Fruit fly (Drosophila melanogaster) whole organism, adult: ENCODE results near the gene CenB1A.

ENCODE experiments used
- CG11617 ChIP-seq: fragments of 200-800 bp; sonication (Bioruptor generic); optimal IDR thresholded peaks from 2 replicates; lab custom pipeline; 2017; ENCODE audit warnings: mild to moderate bottlenecking, missing biosample characterization, missing genetic modification reagents, missing genetic modification characterization
- CG12768 ChIP-seq: fragments of 200-800 bp; sonication (Bioruptor generic); optimal IDR thresholded peaks from 2 replicates; lab custom pipeline; 2017; ENCODE audit warnings: missing biosample characterization, missing genetic modification characterization, mild to moderate bottlenecking, moderate library complexity, missing genetic modification reagents
- CG14711 ChIP-seq: fragments of 200-800 bp; sonication (Bioruptor generic); optimal IDR thresholded peaks from 2 replicates; lab custom pipeline; 2018; ENCODE audit warnings: missing biosample characterization, mild to moderate bottlenecking, missing genetic modification characterization, moderate library complexity
- CG1620 ChIP-seq: fragments of 200-800 bp; sonication (Bioruptor generic); optimal IDR thresholded peaks from 2 replicates; lab custom pipeline; 2016; ENCODE audit warnings: missing biosample characterization, missing genetic modification characterization
- CG33017 ChIP-seq: fragments of 200-800 bp; sonication (Bioruptor generic); optimal IDR thresholded peaks from 2 replicates; lab custom pipeline; 2018; ENCODE audit warnings: missing biosample characterization, mild to moderate bottlenecking, missing genetic modification characterization, moderate library complexity
- CG5204 ChIP-seq: fragments of 200-800 bp; sonication (Bioruptor generic); optimal IDR thresholded peaks from 2 replicates; lab custom pipeline; 2016; ENCODE audit warnings: missing biosample characterization, missing genetic modification characterization
- CG7045 ChIP-seq: fragments of 200-800 bp; sonication (Bioruptor generic); optimal IDR thresholded peaks from 2 replicates; lab custom pipeline; 2017; ENCODE audit warnings: missing biosample characterization, mild to moderate bottlenecking, missing genetic modification characterization
- CG7101 ChIP-seq: fragments of 200-800 bp; sonication (Bioruptor generic); optimal IDR thresholded peaks from 2 replicates; lab custom pipeline; 2018; ENCODE audit warnings: missing biosample characterization, mild to moderate bottlenecking, missing genetic modification characterization, moderate library complexity
- Clk ChIP-seq: fragments of 200-800 bp; sonication (Bioruptor generic); optimal IDR thresholded peaks from 2 replicates; lab custom pipeline; 2017; ENCODE audit warnings: missing biosample characterization, missing genetic modification characterization
- Crg-1 ChIP-seq: fragments of 200-800 bp; sonication (Bioruptor generic); optimal IDR thresholded peaks from 2 replicates; lab custom pipeline; 2016; ENCODE audit warnings: missing biosample characterization, missing genetic modification characterization
- Hr96 ChIP-seq: fragments of 200-800 bp; sonication (Bioruptor generic); optimal IDR thresholded peaks from 2 replicates; lab custom pipeline; 2016; ENCODE audit warnings: missing biosample characterization, missing genetic modification characterization
- Mnt ChIP-seq: fragments of 200-800 bp; sonication (Bioruptor generic); optimal IDR thresholded peaks from 2 replicates; lab custom pipeline; 2016; ENCODE audit warnings: missing biosample characterization, mild to moderate bottlenecking, missing genetic modification characterization
- bab1 ChIP-seq: fragments of 200-800 bp; sonication (Bioruptor generic); optimal IDR thresholded peaks from 3 replicates; lab custom pipeline; 2019; ENCODE audit warnings: missing biosample characterization, mild to moderate bottlenecking, missing genetic modification characterization, moderate library complexity
- cic ChIP-seq: fragments of 200-800 bp; sonication (Bioruptor generic); optimal IDR thresholded peaks from 2 replicates; lab custom pipeline; 2017; ENCODE audit warnings: missing biosample characterization, mild to moderate bottlenecking, missing genetic modification characterization, moderate library complexity
- cnc ChIP-seq, 2 experiments: fragments of >200 bp; optimal IDR thresholded peaks; 2 replicates each; lab custom pipeline; 2017
- kay ChIP-seq: fragments of 200-800 bp; sonication (Bioruptor generic); peaks from one replicate; lab custom pipeline; 2016; ENCODE audit warnings: missing biosample characterization, missing genetic modification characterization, borderline replicate concordance
- ovo ChIP-seq: fragments of 200-800 bp; sonication (Bioruptor generic); optimal IDR thresholded peaks from 2 replicates; lab custom pipeline; 2016; ENCODE audit warnings: missing biosample characterization, missing genetic modification characterization
- pad ChIP-seq: fragments of 200-800 bp; sonication (Bioruptor generic); optimal IDR thresholded peaks from 3 replicates; lab custom pipeline; 2017; ENCODE audit warnings: missing biosample characterization, missing genetic modification characterization, mild to moderate bottlenecking, moderate library complexity, missing genetic modification reagents
- tj ChIP-seq: fragments of 200-800 bp; sonication (Bioruptor generic); optimal IDR thresholded peaks from 3 replicates; lab custom pipeline; 2017; ENCODE audit warnings: missing biosample characterization, mild to moderate bottlenecking, missing genetic modification characterization, moderate library complexity
- toe ChIP-seq: fragments of 200-800 bp; sonication (Bioruptor generic); optimal IDR thresholded peaks from 2 replicates; lab custom pipeline; 2016; ENCODE audit warnings: missing biosample characterization, missing genetic modification characterization

CenB1A gene

dm6 chr3R:23147625-23148024 lies 29.4 kb downstream of the CenB1A start:
- TF ChIP-seq tj (GFP tag; lab: Kevin White, UChicago) (no peak), pad (GFP tag; lab: Kevin White, UChicago) (no peak)

dm6 chr3R:23148433-23148832 lies 30.2 kb downstream of the CenB1A start:
- no peak for TF ChIP-seq Clk (GFP tag; lab: Kevin White, UChicago)
- no peak for TF ChIP-seq toe (GFP tag; lab: Kevin White, UChicago)
- no peak for TF ChIP-seq CG5204 (GFP tag; lab: Kevin White, UChicago)
- no peak for TF ChIP-seq cic (GFP tag; lab: Kevin White, UChicago)
- TF ChIP-seq CG1620 (GFP tag; lab: Kevin White, UChicago), result no peak

- TF ChIP-seq Hr96 (GFP tag; lab: Kevin White, UChicago) (no peak), CG11617 (GFP tag; lab: Kevin White, UChicago) (no peak), Mnt (GFP tag; lab: Kevin White, UChicago) (no peak), CG33017 (tag; lab: Kevin White, UChicago) (no peak), CG5204 (GFP tag; lab: Kevin White, UChicago) (no peak), kay (no peak), CG14711 (tag; lab: Kevin White, UChicago) (no peak), CG12768 (GFP tag; lab: Kevin White, UChicago) (no peak), tj (GFP tag; lab: Kevin White, UChicago) (no peak), CG7045 (GFP tag; lab: Kevin White, UChicago) (no peak), CG7101 (no peak), Clk (GFP tag; lab: Kevin White, UChicago) (no peak), ovo (no peak), bab1 (GFP tag; lab: Kevin White, UChicago) (no peak), toe (GFP tag; lab: Kevin White, UChicago) (no peak), CG1620 (GFP tag; lab: Kevin White, UChicago) (no peak), cnc (optimal IDR thresholded peaks at IDR 0.05; lab: Kevin White, UChicago) (no peak), Crg-1 (GFP tag; lab: Kevin White, UChicago) (no peak)
Observed at dm6 chr3R:23149021-23149571, 30.9 kb downstream of the CenB1A start.

dm6 chr3R:23156347-23156864 lies 38.2 kb downstream of the CenB1A start:
- TF ChIP-seq tj (GFP tag; lab: Kevin White, UChicago) (no peak), Mnt (GFP tag; lab: Kevin White, UChicago) (no peak), cnc (optimal IDR thresholded peaks at IDR 0.05; lab: Kevin White, UChicago) (no peak), Clk (GFP tag; lab: Kevin White, UChicago) (no peak), bab1 (GFP tag; lab: Kevin White, UChicago) (no peak), kay (no peak), CG1620 (GFP tag; lab: Kevin White, UChicago) (no peak), CG7101 (no peak), cic (GFP tag; lab: Kevin White, UChicago) (no peak), CG7045 (GFP tag; lab: Kevin White, UChicago) (no peak), CG5204 (GFP tag; lab: Kevin White, UChicago) (no peak), Crg-1 (GFP tag; lab: Kevin White, UChicago) (no peak), CG11617 (GFP tag; lab: Kevin White, UChicago) (no peak), toe (GFP tag; lab: Kevin White, UChicago) (no peak), pad (GFP tag; lab: Kevin White, UChicago) (no peak), CG33017 (tag; lab: Kevin White, UChicago) (no peak), ovo (no peak)

dm6 chr3R:23156865-23157515 lies 38.8 kb downstream of the CenB1A start:
- TF ChIP-seq bab1 (GFP tag; lab: Kevin White, UChicago) (no peak), CG5204 (GFP tag; lab: Kevin White, UChicago) (no peak), Hr96 (GFP tag; lab: Kevin White, UChicago) (no peak), CG7101 (peak; percentile 39), Clk (GFP tag; lab: Kevin White, UChicago) (no peak), Crg-1 (GFP tag; lab: Kevin White, UChicago) (no peak), Mnt (GFP tag; lab: Kevin White, UChicago) (peak; percentile 38), CG14711 (tag; lab: Kevin White, UChicago) (no peak), CG1620 (GFP tag; lab: Kevin White, UChicago) (no peak), CG7045 (GFP tag; lab: Kevin White, UChicago) (peak; percentile 57), cic (GFP tag; lab: Kevin White, UChicago) (peak; percentile 99), CG11617 (GFP tag; lab: Kevin White, UChicago) (peak; percentile 63), ovo (peak; percentile 83), toe (GFP tag; lab: Kevin White, UChicago) (no peak), cnc (optimal IDR thresholded peaks at IDR 0.05; lab: Kevin White, UChicago) (peak; percentile 46 to 71), tj (GFP tag; lab: Kevin White, UChicago) (peak; percentile 37), CG12768 (GFP tag; lab: Kevin White, UChicago) (peak; percentile 75), kay (peak; percentile 94), CG33017 (tag; lab: Kevin White, UChicago) (peak; percentile 68), pad (GFP tag; lab: Kevin White, UChicago) (peak; percentile 75)
